Fruit fly (Drosophila melanogaster): ENCODE results near the gene SdhC.

- TF ChIP-seq ttk (optimal IDR thresholded peaks at IDR 0.05) = no peak
- TF ChIP-seq psq (optimal IDR thresholded peaks at IDR 0.05) = no peak
- no peak for TF ChIP-seq Sin3A (optimal IDR thresholded peaks at IDR 0.05)
- no peak for TF ChIP-seq insv (optimal IDR thresholded peaks at IDR 0.05)
- no peak for TF ChIP-seq Myc (optimal IDR thresholded peaks at IDR 0.05)
These were observed 39.5 kb downstream of the SdhC start, which contains the start of gene Ugt35B1 for dm6 chr3R:11170146-11170545.

Measured in Kc167 (cell line).